Worm (Caenorhabditis elegans) whole organism, L2 larva: ENCODE data around the gene srg-5.

Experiments
- C34F6.9 ChIP-seq: fragments of 150-350 bp; optimal IDR thresholded peaks from 2 replicates; lab custom pipeline; 2014; ENCODE audit warnings: missing biosample characterization, missing genetic modification characterization
- F13H6.1 ChIP-seq: sonication (generic microtip); optimal IDR thresholded peaks from 2 replicates; lab custom pipeline; 2016; ENCODE audit warnings: missing genetic modification characterization, missing compliant biosample characterization
- R02D3.7 ChIP-seq: fragments of 150-350 bp; optimal IDR thresholded peaks from 2 replicates; lab custom pipeline; 2014; ENCODE audit warnings: missing biosample characterization, missing genetic modification characterization
- Y55F3AM.14 ChIP-seq: fragments of 200-800 bp; sonication (Bioruptor generic); optimal IDR thresholded peaks from 2 replicates; lab custom pipeline; 2018; ENCODE audit warnings: mild to moderate bottlenecking, missing genetic modification characterization, missing compliant biosample characterization
- ZK546.5 ChIP-seq: sonication (generic microtip); optimal IDR thresholded peaks from 2 replicates; lab custom pipeline; 2017; ENCODE audit warnings: missing biosample characterization, missing genetic modification characterization
- alr-1 ChIP-seq: fragments of 150-350 bp; optimal IDR thresholded peaks from 2 replicates; lab custom pipeline; 2014; ENCODE audit warnings: missing biosample characterization, missing genetic modification characterization
- aly-2 ChIP-seq: fragments of 150-350 bp; optimal IDR thresholded peaks from 2 replicates; lab custom pipeline; 2014; ENCODE audit warnings: missing biosample characterization, missing genetic modification characterization
- ama-1 ChIP-seq: fragments of 150-350 bp; optimal IDR thresholded peaks from 2 replicates; lab custom pipeline; 2018; ENCODE audit warnings: inconsistent platforms
- blmp-1 ChIP-seq: sonication (generic microtip); optimal IDR thresholded peaks from 2 replicates; lab custom pipeline; 2017; ENCODE audit warnings: missing genetic modification characterization, mild to moderate bottlenecking, missing compliant biosample characterization, antibody characterized with exemption, moderate library complexity; ENCODE audit not compliant: insufficient read depth
- crh-2 ChIP-seq: sonication (generic microtip); optimal IDR thresholded peaks from 2 replicates; lab custom pipeline; 2017; ENCODE audit warnings: missing biosample characterization, missing genetic modification characterization
- dmd-4 ChIP-seq: sonication (generic microtip); optimal IDR thresholded peaks from 2 replicates; lab custom pipeline; 2017; ENCODE audit warnings: missing biosample characterization, missing genetic modification characterization
- egl-27 ChIP-seq: sonication (generic microtip); optimal IDR thresholded peaks from 3 replicates; lab custom pipeline; 2017; ENCODE audit warnings: missing biosample characterization, missing genetic modification reagents, missing genetic modification characterization
- elt-1 ChIP-seq: fragments of 150-350 bp; optimal IDR thresholded peaks from 2 replicates; lab custom pipeline; 2014; ENCODE audit warnings: missing biosample characterization, missing genetic modification characterization
- elt-3 ChIP-seq: sonication (generic microtip); optimal IDR thresholded peaks from 2 replicates; lab custom pipeline; 2017; ENCODE audit warnings: missing biosample characterization, missing genetic modification characterization
- fos-1 ChIP-seq: fragments of 150-350 bp; optimal IDR thresholded peaks from 2 replicates; lab custom pipeline; 2014; ENCODE audit warnings: missing biosample characterization, missing genetic modification characterization
- lin-11 ChIP-seq: fragments of 150-350 bp; sonication (generic microtip); optimal IDR thresholded peaks from 2 replicates; lab custom pipeline; 2014; ENCODE audit warnings: missing biosample characterization, missing genetic modification characterization, inconsistent platforms, mixed read lengths
- lin-13 ChIP-seq: fragments of 150-350 bp; optimal IDR thresholded peaks from 2 replicates; lab custom pipeline; 2014; ENCODE audit warnings: missing biosample characterization, missing genetic modification reagents, missing genetic modification characterization
- lin-39 ChIP-seq: fragments of 150-350 bp; optimal IDR thresholded peaks from 2 replicates; lab custom pipeline; 2014; ENCODE audit warnings: missing biosample characterization, missing genetic modification reagents, missing genetic modification characterization
- lsy-2 ChIP-seq, 2 experiments: fragments of 150-350 bp in 1 of 2; sonication (generic microtip) in 1 of 2; optimal IDR thresholded peaks; 2 replicates each; lab custom pipeline; 2014 to 2017; ENCODE audit warnings: missing biosample characterization in 2 of 2, missing genetic modification characterization in 2 of 2
- nhr-10 ChIP-seq: sonication (generic microtip); optimal IDR thresholded peaks from 2 replicates; lab custom pipeline; 2017; ENCODE audit warnings: missing biosample characterization, missing genetic modification characterization
- nhr-12 ChIP-seq: fragments of 150-350 bp; optimal IDR thresholded peaks from 2 replicates; lab custom pipeline; 2014; ENCODE audit warnings: missing biosample characterization, missing genetic modification characterization
- nhr-129 ChIP-seq: fragments of 150-350 bp; optimal IDR thresholded peaks from 2 replicates; lab custom pipeline; 2014; ENCODE audit warnings: missing biosample characterization, missing genetic modification characterization
- nhr-23 ChIP-seq: fragments of 150-350 bp; optimal IDR thresholded peaks from 2 replicates; lab custom pipeline; 2014; ENCODE audit warnings: missing biosample characterization, missing genetic modification reagents, missing genetic modification characterization
- nhr-25 ChIP-seq: fragments of 150-350 bp; sonication (generic microtip); optimal IDR thresholded peaks from 3 replicates; lab custom pipeline; 2014; ENCODE audit warnings: missing biosample characterization, missing genetic modification characterization
- nhr-6 ChIP-seq: fragments of 150-350 bp; optimal IDR thresholded peaks from 2 replicates; lab custom pipeline; 2014; ENCODE audit warnings: missing biosample characterization, missing genetic modification characterization
- nhr-77 ChIP-seq: fragments of 150-350 bp; optimal IDR thresholded peaks from 2 replicates; lab custom pipeline; 2014; ENCODE audit warnings: missing biosample characterization, missing genetic modification characterization
- sem-4 ChIP-seq: fragments of 150-350 bp; optimal IDR thresholded peaks from 2 replicates; lab custom pipeline; 2014; ENCODE audit warnings: missing biosample characterization, missing genetic modification reagents, missing genetic modification characterization
- sma-3 ChIP-seq: sonication (generic microtip); optimal IDR thresholded peaks from 2 replicates; lab custom pipeline; 2016; ENCODE audit warnings: missing genetic modification reagents, missing genetic modification characterization, missing compliant biosample characterization
- sma-9 ChIP-seq, 2 experiments: fragments of 150-350 bp in 1 of 2; sonication (generic microtip) in 1 of 2; optimal IDR thresholded peaks; 2 replicates each; lab custom pipeline; 2014 to 2016; ENCODE audit warnings: missing genetic modification characterization in 2 of 2, mild to moderate bottlenecking in 1 of 2, missing biosample characterization in 1 of 2, missing compliant biosample characterization in 1 of 2, missing genetic modification reagents in 1 of 2, moderate library complexity in 1 of 2
- snpc-4 ChIP-seq: fragments of 150-350 bp; optimal IDR thresholded peaks from 2 replicates; lab custom pipeline; 2014; ENCODE audit warnings: missing biosample characterization, missing genetic modification characterization
- unc-39 ChIP-seq: fragments of 150-350 bp; optimal IDR thresholded peaks from 2 replicates; lab custom pipeline; 2014; ENCODE audit warnings: missing biosample characterization, missing genetic modification characterization
- unc-55 ChIP-seq: fragments of 150-350 bp; sonication (generic microtip); optimal IDR thresholded peaks from 3 replicates; lab custom pipeline; 2014; ENCODE audit warnings: missing biosample characterization, missing genetic modification reagents, missing genetic modification characterization
- zag-1 ChIP-seq: fragments of 150-350 bp; optimal IDR thresholded peaks from 2 replicates; lab custom pipeline; 2014; ENCODE audit warnings: missing biosample characterization, missing genetic modification characterization
- ztf-11 ChIP-seq: sonication (generic microtip); optimal IDR thresholded peaks from 2 replicates; lab custom pipeline; 2017; ENCODE audit warnings: missing biosample characterization, missing genetic modification characterization
- ztf-4 ChIP-seq: fragments of 150-350 bp; optimal IDR thresholded peaks from 2 replicates; lab custom pipeline; 2014; ENCODE audit warnings: missing biosample characterization, missing genetic modification characterization

The srg-5 gene

ce11 chrIII:6272868-6273267 lies 8.5 kb upstream of the srg-5 start, which contains the start of gene C18F10.2:
Gene C18F10.2 (plus strand): TSS chrIII:6273168.
- TF ChIP-seq nhr-129 (tag; lab: Kevin White, UChicago): no peak
- no peak for TF ChIP-seq blmp-1 (tag; lab: Kevin White, UChicago)
- TF ChIP-seq alr-1 (tag; lab: Kevin White, UChicago): no peak
- TF ChIP-seq R02D3.7 (tag; lab: Kevin White, UChicago): no peak
- no peak for TF ChIP-seq sem-4
- TF ChIP-seq ztf-11 (tag; lab: Kevin White, UChicago): no peak
- no peak for TF ChIP-seq sma-3
- TF ChIP-seq nhr-77 (tag; lab: Kevin White, UChicago): no peak
- no peak for TF ChIP-seq C34F6.9 (tag; lab: Kevin White, UChicago)
- TF ChIP-seq unc-55 (GFP tag; lab: Kevin White, UChicago): no peak
- no peak for TF ChIP-seq ZK546.5 (tag; lab: Kevin White, UChicago)
- no peak for TF ChIP-seq dmd-4 (tag; lab: Kevin White, UChicago)
- TF ChIP-seq ama-1: no peak

- TF ChIP-seq nhr-23 (no peak), nhr-129 (tag; lab: Kevin White, UChicago) (no peak), sem-4 (no peak), lin-13 (GFP tag; lab: Kevin White, UChicago) (no peak), nhr-12 (tag; lab: Kevin White, UChicago) (no peak), Y55F3AM.14 (GFP tag; lab: Kevin White, UChicago) (no peak), ztf-4 (tag; lab: Kevin White, UChicago) (no peak), C34F6.9 (tag; lab: Kevin White, UChicago) (no peak), nhr-25 (tag; lab: Kevin White, UChicago) (no peak), zag-1 (tag; lab: Kevin White, UChicago) (no peak), F13H6.1 (tag; lab: Kevin White, UChicago) (no peak), lin-39 (no peak), snpc-4 (tag; lab: Kevin White, UChicago) (no peak), elt-3 (no peak), aly-2 (no peak)
These were observed 5.9 kb upstream of the srg-5 start, which contains the start of gene srg-3 for ce11 chrIII:6270277-6270676. Gene srg-3 (minus strand): TSS chrIII:6270377.

ce11 chrIII:6268061-6268460 lies 3.7 kb upstream of the srg-5 start, which contains the start of gene srg-7:
Gene srg-7 (minus strand): TSS chrIII:6268161.
- TF ChIP-seq fos-1 (tag; lab: Kevin White, UChicago): no peak
- no peak for TF ChIP-seq elt-1 (tag; lab: Kevin White, UChicago)

- TF ChIP-seq unc-39 (tag; lab: Kevin White, UChicago) (no peak), nhr-10 (tag; lab: Kevin White, UChicago) (no peak), lin-11 (tag; lab: Kevin White, UChicago) (no peak), R02D3.7 (tag; lab: Kevin White, UChicago) (no peak), ztf-4 (tag; lab: Kevin White, UChicago) (no peak), sma-9 (GFP tag; optimal IDR thresholded peaks at IDR 0.05; lab: Kevin White, UChicago) (no peak), sma-9 (tag; optimal IDR thresholded peaks at IDR 0.05; lab: Kevin White, UChicago) (no peak), elt-3 (no peak), egl-27 (no peak), nhr-6 (no peak)
These were observed 1.6 kb upstream of the srg-5 start, which contains the start of gene srg-6 for ce11 chrIII:6265911-6266310. Gene srg-6 (minus strand): TSS chrIII:6266011.

- TF ChIP-seq lsy-2 (tag; optimal IDR thresholded peaks at IDR 0.05; lab: Kevin White, UChicago): no peak
- no peak for TF ChIP-seq unc-55 (GFP tag; lab: Kevin White, UChicago)
- no peak for TF ChIP-seq ZK546.5 (tag; lab: Kevin White, UChicago)
- no peak for TF ChIP-seq ztf-4 (tag; lab: Kevin White, UChicago)
- no peak for TF ChIP-seq crh-2 (tag; lab: Kevin White, UChicago)
These were observed 2.4 kb downstream of the srg-5 start, which contains the start of gene srg-4 for ce11 chrIII:6261985-6262384. Gene srg-4 (minus strand): TSS chrIII:6262085.
